Worm (Caenorhabditis elegans): ENCODE data around the gene Y17D7C.1.
A peak's percentile ranks its signal among the peaks of the same experiment; 100 is the strongest.

Gene Y17D7C.1

ce11 chrV:18705319-18706062, 879 bp upstream of the Y17D7C.1 start:
- TF ChIP-seq fkh-10 (GFP tag; optimal IDR thresholded peaks at IDR 0.05) (peak; percentile 18), ceh-48 (tag; optimal IDR thresholded peaks at IDR 0.05) (no peak), tbx-2 (tag; optimal IDR thresholded peaks at IDR 0.05) (no peak), T23F11.4 (GFP tag; optimal IDR thresholded peaks at IDR 0.05) (no peak), dmd-4 (tag; optimal IDR thresholded peaks at IDR 0.05; ENCODE audit: borderline replicate concordance) (peak; percentile 70), ceh-6 (GFP tag; optimal IDR thresholded peaks at IDR 0.05) (no peak), hlh-8 (tag; optimal IDR thresholded peaks at IDR 0.05) (no peak), hlh-30 (tag; optimal IDR thresholded peaks at IDR 0.05; ENCODE audit: insufficient read depth) (no peak), pax-1 (tag; optimal IDR thresholded peaks at IDR 0.05) (no peak)

ce11 chrV:18708015-18708414, 1.6 kb downstream of the Y17D7C.1 start:
- TF ChIP-seq K02D7.2 (tag; optimal IDR thresholded peaks at IDR 0.05) (no peak), hlh-13 (GFP tag; optimal IDR thresholded peaks at IDR 0.05) (no peak), pat-9 (tag; optimal IDR thresholded peaks at IDR 0.05) (no peak), unc-86 (tag; optimal IDR thresholded peaks at IDR 0.05) (no peak), ceh-22 (tag; optimal IDR thresholded peaks at IDR 0.05) (no peak), ets-4 (tag; optimal IDR thresholded peaks at IDR 0.05) (no peak), nhr-232 (tag; optimal IDR thresholded peaks at IDR 0.05) (no peak), ceh-14 (tag; optimal IDR thresholded peaks at IDR 0.05) (no peak)

ce11 chrV:18709203-18709860, 3.0 kb downstream of the Y17D7C.1 start, which contains the start of gene Y17D7C.6:
Gene Y17D7C.6 (plus strand): TSS chrV:18709810.
- TF ChIP-seq ceh-19 (GFP tag; optimal IDR thresholded peaks at IDR 0.05) (peak; percentile 15), elt-2 (tag; optimal IDR thresholded peaks at IDR 0.05) (no peak), unc-55 (GFP tag; optimal IDR thresholded peaks at IDR 0.05) (no peak)

- TF ChIP-seq ahr-1 (tag; optimal IDR thresholded peaks at IDR 0.05) (no peak), rnt-1 (tag; optimal IDR thresholded peaks at IDR 0.05) (no peak), sdc-2 (tag; optimal IDR thresholded peaks at IDR 0.05) (no peak), hlh-30 (tag; optimal IDR thresholded peaks at IDR 0.05; ENCODE audit: insufficient read depth) (no peak), zip-5 (tag; optimal IDR thresholded peaks at IDR 0.05) (peak; percentile 14), ets-4 (tag; optimal IDR thresholded peaks at IDR 0.05) (no peak), ceh-31 (tag; optimal IDR thresholded peaks at IDR 0.05) (peak; percentile 39), ceh-45 (GFP tag; IDR thresholded peaks at IDR 0.05) (no peak), npax-4 (tag; optimal IDR thresholded peaks at IDR 0.05) (no peak), odd-2 (tag; optimal IDR thresholded peaks at IDR 0.05) (no peak), ceh-22 (tag; optimal IDR thresholded peaks at IDR 0.05) (no peak), madf-2 (tag; optimal IDR thresholded peaks at IDR 0.05) (no peak), ceh-30 (tag; optimal IDR thresholded peaks at IDR 0.05) (no peak), ceh-9 (tag; optimal IDR thresholded peaks at IDR 0.05) (no peak), K09A11.1 (tag; optimal IDR thresholded peaks at IDR 0.05; ENCODE audit: insufficient read depth) (peak; percentile 16), ceh-6 (GFP tag; optimal IDR thresholded peaks at IDR 0.05) (no peak), pros-1 (tag; optimal IDR thresholded peaks at IDR 0.05) (no peak), nfya-1 (tag; optimal IDR thresholded peaks at IDR 0.05) (peak; percentile 58), hlh-8 (tag; optimal IDR thresholded peaks at IDR 0.05) (no peak), ceh-19 (GFP tag; optimal IDR thresholded peaks at IDR 0.05) (peak; percentile 12), ceh-48 (tag; optimal IDR thresholded peaks at IDR 0.05) (no peak), unc-3 (GFP tag; conservative IDR thresholded peaks at IDR 0.05) (no peak), unc-3 (tag; optimal IDR thresholded peaks at IDR 0.05) (peak; percentile 9), tbx-2 (tag; optimal IDR thresholded peaks at IDR 0.05) (no peak), ref-2 (tag; optimal IDR thresholded peaks at IDR 0.05) (peak; percentile 45), ceh-2 (tag; optimal IDR thresholded peaks at IDR 0.05) (no peak), unc-55 (GFP tag; optimal IDR thresholded peaks at IDR 0.05) (no peak), Y22D7AL.16 (tag; optimal IDR thresholded peaks at IDR 0.05) (no peak), syd-9 (tag; optimal IDR thresholded peaks at IDR 0.05) (peak; percentile 7), dve-1 (tag; optimal IDR thresholded peaks at IDR 0.05) (no peak), pqm-1 (tag; optimal IDR thresholded peaks at IDR 0.05) (no peak), ceh-14 (tag; optimal IDR thresholded peaks at IDR 0.05) (no peak), ama-1 (optimal IDR thresholded peaks at IDR 0.05) (no peak), sox-2 (GFP tag; IDR thresholded peaks at IDR 0.05) (no peak), hlh-13 (GFP tag; optimal IDR thresholded peaks at IDR 0.05) (no peak)
Measured at ce11 chrV:18710045-18710490, 3.7 kb downstream of the Y17D7C.1 start.
